Worm (Caenorhabditis elegans): ENCODE results near the gene Y80D3A.8.

The Y80D3A.8 gene

DNA sequence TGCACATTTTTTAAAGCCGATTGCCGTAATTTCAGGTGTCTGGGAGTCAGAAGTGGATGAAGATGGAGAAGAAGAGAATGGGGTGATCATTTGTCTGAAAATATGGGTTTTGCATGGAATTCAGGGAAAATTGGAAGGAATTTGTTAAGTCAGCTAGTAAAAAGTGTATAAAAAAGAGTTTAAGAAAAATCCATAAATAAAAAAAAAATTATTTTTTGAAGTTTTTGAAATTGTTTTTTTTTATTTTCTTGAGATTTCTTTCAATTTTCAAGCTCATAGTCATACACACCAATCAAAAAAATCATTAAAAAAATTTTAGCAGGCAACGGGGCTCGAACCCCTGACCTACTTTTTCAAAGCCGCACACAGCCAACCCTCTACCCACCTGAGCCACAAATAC is 40.0 kb upstream of the Y80D3A.8 start, which contains the start of gene nhr-243:
Gene nhr-243, minus strand, starts transcription at position 101 of the 400 bp plus-strand sequence.
- TF ChIP-seq Y55F3AM.14 (GFP tag; optimal IDR thresholded peaks at IDR 0.05): no peak

DNA sequence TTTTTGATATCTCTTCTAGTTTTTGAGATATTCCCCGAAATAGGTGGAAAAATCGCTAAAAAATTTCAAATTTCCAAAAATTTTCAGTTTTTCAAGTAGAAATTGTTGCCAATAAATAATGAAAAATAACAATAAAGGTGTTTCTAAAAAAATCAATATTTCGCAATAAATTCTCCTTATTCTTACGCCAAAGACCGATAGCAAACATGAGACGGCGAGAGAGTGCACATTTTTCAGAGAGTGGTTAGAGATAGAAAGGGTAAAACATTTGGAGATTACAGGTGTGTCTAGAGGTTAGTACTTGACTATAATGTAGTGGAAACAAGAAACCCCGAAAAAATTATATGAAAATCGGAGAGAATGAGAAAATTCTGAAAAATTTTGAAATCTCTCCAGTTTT is 38.9 kb upstream of the Y80D3A.8 start:
- TF ChIP-seq fos-1 (tag; optimal IDR thresholded peaks at IDR 0.05) (peak; percentile 22), unc-55 (GFP tag; optimal IDR thresholded peaks at IDR 0.05) (peak; percentile 13), ztf-11 (tag; optimal IDR thresholded peaks at IDR 0.05) (no peak), F13H6.1 (tag; optimal IDR thresholded peaks at IDR 0.05) (peak; percentile 14), gmeb-1 (tag; optimal IDR thresholded peaks at IDR 0.05) (peak; percentile 16)

DNA sequence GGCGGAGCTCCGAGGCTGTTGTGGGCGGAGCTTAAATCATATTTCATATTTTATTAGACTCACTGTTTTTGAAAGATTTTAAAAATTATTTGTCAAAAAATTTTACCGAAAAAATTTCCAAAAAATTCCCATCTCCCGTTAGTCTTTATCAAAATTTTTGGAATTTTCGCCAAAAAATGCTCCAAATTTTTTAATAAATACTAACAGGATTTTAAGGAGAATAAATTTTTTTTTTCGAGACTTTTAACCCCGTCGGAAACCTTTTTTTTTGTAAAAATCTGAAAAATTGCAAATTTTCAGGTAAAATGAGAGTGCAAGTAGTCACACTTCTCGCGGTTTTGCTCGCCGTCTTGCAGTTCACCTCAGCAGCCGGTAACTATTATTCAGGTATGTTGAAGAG is 37.0 kb upstream of the Y80D3A.8 start, which contains the start of gene mihp-2:
Gene mihp-2, plus strand, starts transcription at position 301 of the 400 bp plus-strand sequence.
- TF ChIP-seq mbf-1 (tag; optimal IDR thresholded peaks at IDR 0.05): no peak
- TF ChIP-seq skn-1 (tag; optimal IDR thresholded peaks at IDR 0.05): no peak
- no peak for TF ChIP-seq elt-1 (tag; optimal IDR thresholded peaks at IDR 0.05)
- no peak for TF ChIP-seq nhr-12 (tag; optimal IDR thresholded peaks at IDR 0.05)
- TF ChIP-seq ZK546.5 (tag; optimal IDR thresholded peaks at IDR 0.05): no peak
- no peak for TF ChIP-seq ztf-11 (tag; optimal IDR thresholded peaks at IDR 0.05)
- TF ChIP-seq crh-2 (tag; optimal IDR thresholded peaks at IDR 0.05): no peak
- no peak for TF ChIP-seq unc-55 (GFP tag; optimal IDR thresholded peaks at IDR 0.05)
- TF ChIP-seq ama-1 (optimal IDR thresholded peaks at IDR 0.05): no peak
- no peak for TF ChIP-seq ztf-4 (tag; optimal IDR thresholded peaks at IDR 0.05)
- TF ChIP-seq mdl-1 (tag; optimal IDR thresholded peaks at IDR 0.05): no peak
- no peak for TF ChIP-seq elt-3 (tag; optimal IDR thresholded peaks at IDR 0.05)
- no peak for TF ChIP-seq R02D3.7 (tag; optimal IDR thresholded peaks at IDR 0.05)

DNA sequence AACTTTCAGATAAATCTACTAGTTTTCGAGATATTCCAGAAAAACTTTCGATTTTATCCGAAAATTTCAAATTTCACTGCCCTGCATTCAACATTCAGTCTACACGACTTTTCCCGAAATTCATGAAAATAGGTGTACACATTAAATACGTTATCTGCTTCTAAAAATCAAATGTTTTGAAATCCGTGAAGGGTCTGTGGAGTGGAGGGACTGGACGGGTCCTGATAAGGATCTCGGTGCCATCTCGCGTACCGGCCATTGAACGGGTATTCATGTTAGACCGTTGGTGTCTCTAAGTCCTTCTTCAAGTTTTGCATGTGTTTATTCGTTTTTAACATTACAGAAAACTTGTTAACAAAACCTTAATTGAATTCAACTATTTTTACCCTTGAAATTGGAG is 32.9 kb upstream of the Y80D3A.8 start:
- TF ChIP-seq blmp-1 (tag; optimal IDR thresholded peaks at IDR 0.05; ENCODE audit: insufficient read depth) (no peak), nhr-25 (tag; optimal IDR thresholded peaks at IDR 0.05) (peak; percentile 23)

DNA sequence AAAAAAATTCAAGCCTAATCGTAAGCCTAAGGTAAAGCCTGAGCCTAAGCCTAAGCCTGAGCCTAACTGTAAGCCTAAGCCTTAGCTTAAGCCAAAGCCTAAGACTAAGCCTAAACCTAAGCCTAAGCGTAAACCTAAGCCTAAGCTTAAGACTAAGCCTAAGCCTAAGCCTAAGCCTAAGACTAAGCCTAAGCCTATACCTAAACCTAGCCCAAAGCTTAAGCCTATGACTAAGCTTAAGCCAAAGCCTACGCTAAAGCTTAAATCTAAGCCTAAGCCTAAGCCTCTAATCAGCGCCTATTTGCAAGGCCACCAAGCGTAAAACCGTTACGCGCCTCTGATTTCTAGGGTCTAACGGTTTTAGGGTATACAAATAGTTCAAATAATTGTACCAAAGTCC is 30.8 kb upstream of the Y80D3A.8 start:
- TF ChIP-seq nhr-10 (tag; optimal IDR thresholded peaks at IDR 0.05): no peak

DNA sequence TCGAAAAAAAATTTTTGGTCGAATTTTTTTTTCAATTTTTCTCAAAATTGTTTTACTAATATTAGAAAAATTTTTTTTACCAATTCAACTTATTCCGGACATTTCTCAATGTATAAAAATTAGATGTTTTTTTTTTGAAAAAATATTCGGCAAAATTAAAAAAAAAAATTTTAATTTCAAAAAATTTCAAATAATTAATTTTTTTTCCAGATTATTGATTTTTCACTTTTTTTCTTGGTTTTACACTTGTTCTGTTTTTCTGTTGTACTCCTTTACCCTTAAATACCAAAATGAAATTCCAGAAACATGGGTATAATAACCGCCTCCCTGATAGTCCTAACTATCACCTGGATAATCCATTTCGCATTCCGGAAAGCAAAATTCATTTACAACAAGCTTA is 28.7 kb upstream of the Y80D3A.8 start, which contains the start of gene cyp-42A1:
Gene cyp-42A1, plus strand, starts transcription at position 301 of the 400 bp plus-strand sequence.
- TF ChIP-seq aly-2 (tag; optimal IDR thresholded peaks at IDR 0.05): no peak
- no peak for TF ChIP-seq nhr-21 (tag; optimal IDR thresholded peaks at IDR 0.05)
- no peak for TF ChIP-seq sem-4 (tag; optimal IDR thresholded peaks at IDR 0.05)
- no peak for TF ChIP-seq ceh-82 (tag; optimal IDR thresholded peaks at IDR 0.05)
- no peak for TF ChIP-seq unc-62 (GFP tag; optimal IDR thresholded peaks at IDR 0.05)
- no peak for TF ChIP-seq F13H6.1 (tag; optimal IDR thresholded peaks at IDR 0.05)
- no peak for TF ChIP-seq fos-1 (tag; optimal IDR thresholded peaks at IDR 0.05)
- TF ChIP-seq nhr-10 (tag; optimal IDR thresholded peaks at IDR 0.05): no peak
- TF ChIP-seq nhr-6 (tag; optimal IDR thresholded peaks at IDR 0.05): no peak
- TF ChIP-seq crh-2 (tag; optimal IDR thresholded peaks at IDR 0.05): no peak
- no peak for TF ChIP-seq dmd-4 (tag; optimal IDR thresholded peaks at IDR 0.05)
- no peak for TF ChIP-seq lin-39 (tag; optimal IDR thresholded peaks at IDR 0.05)
- no peak for TF ChIP-seq sma-9 (GFP tag; optimal IDR thresholded peaks at IDR 0.05)
- no peak for TF ChIP-seq sma-9 (tag; optimal IDR thresholded peaks at IDR 0.05)
- TF ChIP-seq nhr-129 (tag; optimal IDR thresholded peaks at IDR 0.05): no peak
- no peak for TF ChIP-seq ztf-11 (tag; optimal IDR thresholded peaks at IDR 0.05)

ce11 chrV:18912555-18912954 is 27.9 kb upstream of the Y80D3A.8 start:
- no peak for TF ChIP-seq lin-13 (GFP tag; optimal IDR thresholded peaks at IDR 0.05)
- TF ChIP-seq sma-3 (GFP tag; optimal IDR thresholded peaks at IDR 0.05): no peak
- TF ChIP-seq zag-1 (tag; optimal IDR thresholded peaks at IDR 0.05): no peak
- no peak for TF ChIP-seq nhr-77 (tag; optimal IDR thresholded peaks at IDR 0.05)

Data from whole organism, L2 larva.